Worm (Caenorhabditis elegans): Measurements from ENCODE around the gene F54D10.4.

Gene F54D10.4

DNA sequence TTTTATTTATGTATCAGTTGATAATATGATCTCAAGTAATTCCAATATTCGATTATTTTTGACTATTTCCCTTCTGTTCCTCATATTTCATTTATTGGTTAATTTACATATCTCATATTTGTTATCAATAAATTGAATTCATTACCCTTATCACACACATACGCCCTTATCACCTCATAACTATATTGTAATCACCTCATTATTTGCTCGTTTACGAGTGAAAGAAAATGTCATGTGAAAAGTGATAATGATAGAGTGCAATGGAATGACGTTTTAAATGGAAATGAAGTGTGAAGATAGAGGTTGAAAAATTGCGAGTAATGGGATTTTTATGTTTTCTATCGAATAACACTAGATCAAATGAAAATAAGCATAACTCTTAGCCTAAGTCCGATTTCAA, 20.3 kb downstream of the F54D10.4 start:
- TF ChIP-seq ama-1 (optimal IDR thresholded peaks at IDR 0.05) (no peak), ceh-36 (tag; optimal IDR thresholded peaks at IDR 0.05) (no peak), tbx-11 (GFP tag; IDR thresholded peaks at IDR 0.05) (no peak), F13C5.2 (tag; optimal IDR thresholded peaks at IDR 0.05) (no peak), tra-4 (tag; optimal IDR thresholded peaks at IDR 0.05) (no peak), B0310.2 (tag; optimal IDR thresholded peaks at IDR 0.05) (no peak), sea-1 (GFP tag; conservative IDR thresholded peaks at IDR 0.05) (no peak), ets-7 (tag; optimal IDR thresholded peaks at IDR 0.05) (no peak)

ce11 chrII:3785756-3786155, 21.1 kb downstream of the F54D10.4 start:
- TF ChIP-seq ceh-36 (tag; optimal IDR thresholded peaks at IDR 0.05): no peak
- TF ChIP-seq flt-1 (GFP tag; IDR thresholded peaks at IDR 0.05): no peak
- TF ChIP-seq aly-1 (tag; optimal IDR thresholded peaks at IDR 0.05): no peak
- TF ChIP-seq sea-1 (GFP tag; conservative IDR thresholded peaks at IDR 0.05): no peak
- TF ChIP-seq hmg-4 (GFP tag; optimal IDR thresholded peaks at IDR 0.05): no peak
- TF ChIP-seq F13C5.2 (tag; optimal IDR thresholded peaks at IDR 0.05): no peak
- TF ChIP-seq ceh-13 (GFP tag; optimal IDR thresholded peaks at IDR 0.05): no peak
- TF ChIP-seq scrt-1 (GFP tag; IDR thresholded peaks at IDR 0.05): no peak
- TF ChIP-seq ama-1 (optimal IDR thresholded peaks at IDR 0.05): no peak
- no peak for TF ChIP-seq tbx-11 (GFP tag; IDR thresholded peaks at IDR 0.05)
- TF ChIP-seq hnd-1 (tag; optimal IDR thresholded peaks at IDR 0.05): no peak

DNA sequence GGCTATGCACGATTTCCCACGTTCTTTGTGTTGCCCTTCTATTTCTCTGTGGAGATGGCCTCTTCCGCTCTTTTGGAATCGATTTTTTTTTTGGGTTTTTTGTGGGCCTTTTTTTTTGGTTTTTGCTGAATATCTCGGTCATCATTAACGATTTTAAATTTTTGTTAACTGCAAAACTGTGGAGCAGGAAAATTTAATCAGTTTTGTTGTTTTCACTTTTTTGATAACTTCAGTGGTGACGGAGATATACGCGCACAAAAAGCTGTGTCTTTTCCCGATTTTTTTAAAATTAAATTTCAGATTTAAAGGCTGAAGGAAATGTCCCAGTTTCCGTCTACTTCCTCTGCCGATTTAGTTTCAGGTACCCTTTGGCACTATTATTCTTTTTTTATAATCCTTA, 21.6 kb downstream of the F54D10.4 start, which contains the start of gene T24E12.1:
Gene T24E12.1 (plus strand): TSS at position 301 of the 400 bp plus-strand sequence.
- TF ChIP-seq hnd-1 (tag; optimal IDR thresholded peaks at IDR 0.05): no peak

- TF ChIP-seq flt-1 (GFP tag; IDR thresholded peaks at IDR 0.05) (no peak), B0310.2 (tag; optimal IDR thresholded peaks at IDR 0.05) (no peak), F13C5.2 (tag; optimal IDR thresholded peaks at IDR 0.05) (no peak), hmg-4 (GFP tag; optimal IDR thresholded peaks at IDR 0.05) (no peak), ama-1 (optimal IDR thresholded peaks at IDR 0.05) (no peak)
Observed at ce11 chrII:3782309-3783000, 24.4 kb downstream of the F54D10.4 start, which contains the start of gene T24E12.2. TSS of gene T24E12.2 (plus strand) at chrII:3782950.

ce11 chrII:3781238-3781637, 25.6 kb downstream of the F54D10.4 start:
- TF ChIP-seq ceh-13 (GFP tag; optimal IDR thresholded peaks at IDR 0.05): no peak

DNA sequence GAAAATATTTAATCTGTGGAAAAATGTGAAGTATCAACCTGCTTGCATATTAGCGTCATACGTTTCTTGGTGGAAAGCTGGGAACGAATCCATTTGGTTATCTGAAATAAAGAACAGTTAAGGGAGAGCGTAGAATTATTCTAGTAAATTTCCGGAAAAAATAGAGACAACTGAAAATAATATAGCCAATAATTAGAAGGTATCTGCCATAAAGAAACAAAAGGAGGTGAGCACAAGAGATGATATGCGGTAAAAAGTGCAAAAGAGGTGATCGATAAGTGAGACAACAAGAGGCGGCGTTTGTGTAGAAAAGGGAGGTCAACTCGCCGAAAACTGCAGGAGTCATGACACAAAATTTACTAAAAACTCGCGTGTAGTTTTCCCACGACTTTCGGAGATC, 27.4 kb downstream of the F54D10.4 start, which contains the start of gene T24E12.11:
Gene T24E12.11 (minus strand): TSS at position 101 of the 400 bp plus-strand sequence.
- TF ChIP-seq F13C5.2 (tag; optimal IDR thresholded peaks at IDR 0.05): no peak
- no peak for TF ChIP-seq ama-1 (optimal IDR thresholded peaks at IDR 0.05)

DNA sequence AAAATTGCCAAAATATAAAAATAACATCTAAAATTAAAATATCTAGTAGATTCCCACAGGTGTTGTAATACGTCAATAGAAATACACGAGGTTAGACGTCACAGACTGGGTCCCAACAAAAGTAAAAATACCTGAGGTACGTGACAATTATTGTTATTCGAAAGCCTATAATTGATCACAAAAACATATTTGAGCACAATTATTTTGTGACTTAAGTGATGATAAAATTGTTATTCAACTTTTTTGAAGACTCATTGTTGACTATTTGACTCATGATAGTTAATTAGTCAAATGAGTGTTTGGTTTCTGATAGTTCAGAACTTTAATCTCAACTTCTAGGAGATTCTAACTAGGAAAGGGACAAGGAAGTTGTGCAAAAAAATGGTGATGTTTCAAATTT, 29.1 kb downstream of the F54D10.4 start:
- TF ChIP-seq tbx-37 (GFP tag; conservative IDR thresholded peaks at IDR 0.05): no peak
- TF ChIP-seq B0310.2 (tag; optimal IDR thresholded peaks at IDR 0.05): no peak
- no peak for TF ChIP-seq sea-1 (GFP tag; conservative IDR thresholded peaks at IDR 0.05)
- no peak for TF ChIP-seq flt-1 (GFP tag; IDR thresholded peaks at IDR 0.05)
- TF ChIP-seq ets-7 (tag; optimal IDR thresholded peaks at IDR 0.05): no peak
- no peak for TF ChIP-seq F13C5.2 (tag; optimal IDR thresholded peaks at IDR 0.05)
- TF ChIP-seq ama-1 (optimal IDR thresholded peaks at IDR 0.05): no peak
- TF ChIP-seq ceh-13 (GFP tag; optimal IDR thresholded peaks at IDR 0.05): no peak
- no peak for TF ChIP-seq hnd-1 (tag; optimal IDR thresholded peaks at IDR 0.05)

DNA sequence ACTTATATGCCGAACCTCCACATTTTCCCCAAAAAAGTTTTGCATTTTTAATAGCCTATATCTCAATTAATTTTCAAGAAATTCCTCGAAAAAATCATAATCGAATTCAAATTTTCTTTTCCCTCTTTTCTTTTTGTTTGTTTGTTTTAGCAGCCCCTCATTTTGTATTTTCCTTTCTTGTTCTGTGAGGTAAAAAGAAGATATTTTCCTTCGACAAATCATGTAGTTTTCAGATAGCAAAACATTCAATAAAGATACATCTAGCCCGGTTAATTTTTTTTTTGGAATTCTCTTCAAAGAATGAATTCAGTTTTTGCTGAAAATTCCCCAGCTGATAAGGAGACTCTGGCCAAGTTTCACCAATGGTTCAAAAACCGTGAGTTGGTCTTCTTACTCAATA, 31.1 kb downstream of the F54D10.4 start, which contains the start of gene T24E12.3:
Gene T24E12.3 (plus strand): TSS at position 301 of the 400 bp plus-strand sequence.
- TF ChIP-seq ceh-36 (tag; optimal IDR thresholded peaks at IDR 0.05) (no peak), tbx-37 (GFP tag; conservative IDR thresholded peaks at IDR 0.05) (no peak), tbx-11 (GFP tag; IDR thresholded peaks at IDR 0.05) (no peak), B0310.2 (tag; optimal IDR thresholded peaks at IDR 0.05) (no peak), hnd-1 (tag; optimal IDR thresholded peaks at IDR 0.05) (no peak)

DNA sequence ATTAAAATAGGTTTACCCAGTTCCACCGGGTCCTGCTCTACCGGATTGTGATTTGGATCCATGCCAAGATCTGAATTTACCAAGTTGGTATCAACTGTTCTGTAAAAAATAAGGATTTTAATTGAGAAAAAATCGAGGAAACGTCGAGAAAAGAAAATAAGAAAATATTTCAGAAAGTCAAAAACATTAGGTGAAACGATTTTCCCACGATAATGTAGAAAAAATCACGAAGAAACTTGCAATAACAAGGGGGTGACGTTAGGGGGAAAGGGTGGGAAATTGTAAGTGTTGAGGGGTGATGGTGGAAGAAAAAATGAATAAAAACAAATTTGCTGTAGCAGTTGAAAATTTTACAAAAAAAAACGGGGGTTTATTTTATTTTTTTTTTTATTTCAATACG, 33.7 kb downstream of the F54D10.4 start, which contains the start of gene T24E12.10:
Gene T24E12.10 (minus strand): TSS at position 101 of the 400 bp plus-strand sequence.
- TF ChIP-seq tbx-11 (GFP tag; IDR thresholded peaks at IDR 0.05): no peak
- TF ChIP-seq sea-1 (GFP tag; conservative IDR thresholded peaks at IDR 0.05): no peak
- no peak for TF ChIP-seq pes-1 (GFP tag; IDR thresholded peaks at IDR 0.05)
- TF ChIP-seq B0310.2 (tag; optimal IDR thresholded peaks at IDR 0.05): no peak
- no peak for TF ChIP-seq hmbx-1 (tag; optimal IDR thresholded peaks at IDR 0.05)
- no peak for TF ChIP-seq scrt-1 (GFP tag; IDR thresholded peaks at IDR 0.05)

DNA sequence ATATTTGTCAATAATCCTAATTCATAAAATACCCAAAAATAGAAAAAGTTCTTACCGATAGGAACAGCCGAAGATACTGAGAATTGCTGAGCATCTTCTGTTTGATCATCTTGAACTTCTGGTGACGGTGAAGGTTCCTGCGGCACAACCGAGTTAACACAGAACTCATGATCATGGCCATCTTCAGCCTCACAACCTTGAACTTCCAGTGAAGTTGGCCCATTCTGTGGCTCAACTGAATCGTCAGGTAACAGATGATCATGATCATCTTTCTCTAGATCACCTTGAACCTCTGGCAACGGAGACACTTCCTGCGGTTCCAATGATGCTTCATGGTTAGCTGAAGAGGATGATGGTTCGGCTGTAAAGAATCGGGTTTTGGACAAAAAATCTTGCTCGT, 35.2 kb downstream of the F54D10.4 start:
- TF ChIP-seq pes-1 (GFP tag; IDR thresholded peaks at IDR 0.05): no peak
- no peak for TF ChIP-seq tra-4 (tag; optimal IDR thresholded peaks at IDR 0.05)
- no peak for TF ChIP-seq hnd-1 (tag; optimal IDR thresholded peaks at IDR 0.05)
- TF ChIP-seq ceh-13 (GFP tag; optimal IDR thresholded peaks at IDR 0.05): no peak
- TF ChIP-seq hmbx-1 (tag; optimal IDR thresholded peaks at IDR 0.05): no peak
- TF ChIP-seq sea-1 (GFP tag; conservative IDR thresholded peaks at IDR 0.05): no peak

Data from whole organism, early embryonic.